Worm (Caenorhabditis elegans): ENCODE results near the gene abcf-3.

DNA sequence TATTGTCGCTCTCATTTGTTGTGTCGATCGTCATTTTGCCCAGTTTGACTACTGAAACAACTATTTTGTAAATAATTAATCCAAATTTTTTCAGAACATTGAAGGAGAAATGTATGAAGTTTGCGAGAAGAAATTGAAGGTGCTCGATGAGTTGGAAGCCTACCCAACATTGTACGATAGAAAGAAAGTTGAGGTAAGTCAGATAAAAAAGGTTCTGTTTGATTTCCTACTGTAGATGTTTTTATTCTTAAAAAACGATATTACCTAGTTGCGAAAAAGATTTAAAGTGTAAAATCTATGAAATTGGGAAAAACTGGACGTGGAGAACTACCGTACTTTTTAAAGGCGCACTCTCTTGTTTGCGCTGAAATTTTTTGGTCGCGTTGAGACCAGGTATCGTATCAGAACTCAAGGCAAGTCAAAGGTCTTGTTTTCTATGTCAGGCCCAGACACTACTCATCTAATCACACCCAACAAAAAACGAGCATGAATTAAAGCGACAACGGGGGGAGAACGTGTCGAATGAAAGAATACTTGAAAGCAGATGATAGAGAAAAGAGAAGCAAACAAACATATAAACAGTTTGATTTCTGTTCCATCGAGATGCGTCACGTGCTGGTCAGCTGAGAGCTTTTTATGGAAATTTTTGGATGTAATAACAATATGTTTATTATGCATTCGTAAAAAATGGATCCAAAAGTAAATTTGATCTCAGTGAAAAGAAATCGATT, 4.5 kb upstream of the abcf-3 start, which contains the start of gene efk-1:
- TF ChIP-seq skn-1 (tag; optimal IDR thresholded peaks at IDR 0.05) (no peak), ama-1 (optimal IDR thresholded peaks at IDR 0.05) (peak; percentile 20), elt-1 (tag; optimal IDR thresholded peaks at IDR 0.05) (no peak), aly-2 (tag; optimal IDR thresholded peaks at IDR 0.05) (no peak), R02D3.7 (tag; optimal IDR thresholded peaks at IDR 0.05) (no peak), sem-4 (tag; optimal IDR thresholded peaks at IDR 0.05) (no peak), nhr-23 (tag; optimal IDR thresholded peaks at IDR 0.05) (no peak), nhr-12 (tag; optimal IDR thresholded peaks at IDR 0.05) (no peak), F13H6.1 (tag; optimal IDR thresholded peaks at IDR 0.05) (no peak), egl-27 (tag; optimal IDR thresholded peaks at IDR 0.05) (no peak), nhr-25 (tag; optimal IDR thresholded peaks at IDR 0.05) (no peak), dmd-4 (tag; optimal IDR thresholded peaks at IDR 0.05) (no peak), nhr-11 (tag; optimal IDR thresholded peaks at IDR 0.05) (no peak), ztf-11 (tag; optimal IDR thresholded peaks at IDR 0.05) (no peak)

Measured in whole organism, L2 larva.